Fruit fly (Drosophila melanogaster) whole organism, embryonic: ENCODE data around the gene Mettl5.
A peak's percentile ranks its signal among the peaks of the same experiment; 100 is the strongest.

Experiments used
- ATbp ChIP-seq: fragments of 200-800 bp; sonication (Bioruptor generic); optimal IDR thresholded peaks from 2 replicates; lab custom pipeline; 2017; ENCODE audit warnings: missing biosample characterization, mild to moderate bottlenecking, missing genetic modification characterization, missing genetic modification reagents
- Abd-B ChIP-seq: fragments of 200-800 bp; sonication (Bioruptor generic); optimal IDR thresholded peaks from 2 replicates; lab custom pipeline; 2018; ENCODE audit warnings: missing biosample characterization, mild to moderate bottlenecking, missing genetic modification characterization, moderate library complexity
- Ada2b ChIP-seq: fragments of 200-800 bp; sonication (Bioruptor generic); IDR thresholded peaks from 2 replicates; pipeline ENCODE4 v1.3.6; 2022; ENCODE audit warnings: missing biosample characterization, missing genetic modification characterization
- CG10366 ChIP-seq: fragments of 200-800 bp; sonication (Bioruptor generic); IDR thresholded peaks from 2 replicates; pipeline ENCODE4 v1.3.6; 2022; ENCODE audit warnings: missing biosample characterization, missing genetic modification characterization
- CG11695 ChIP-seq: fragments of 200-800 bp; sonication (Bioruptor generic); IDR thresholded peaks from 3 replicates; pipeline ENCODE4 v1.3.6; 2022; ENCODE audit warnings: missing biosample characterization, missing genetic modification characterization
- CG12391 ChIP-seq: fragments of 200-800 bp; sonication (Bioruptor generic); optimal IDR thresholded peaks from 3 replicates; lab custom pipeline; 2018; ENCODE audit warnings: missing biosample characterization, mild to moderate bottlenecking, missing genetic modification characterization, moderate library complexity
- CG12659 ChIP-seq: fragments of 200-800 bp; sonication (Bioruptor generic); optimal IDR thresholded peaks from 3 replicates; lab custom pipeline; 2017; ENCODE audit warnings: mild to moderate bottlenecking, missing biosample characterization, missing genetic modification reagents, missing genetic modification characterization
- CG15601 ChIP-seq: fragments of 200-800 bp; sonication (Bioruptor generic); optimal IDR thresholded peaks from 3 replicates; lab custom pipeline; 2019; ENCODE audit warnings: missing biosample characterization, mild to moderate bottlenecking, missing genetic modification characterization, moderate library complexity
- CG17328 ChIP-seq: fragments of 200-800 bp; sonication (Bioruptor generic); IDR thresholded peaks from 2 replicates; pipeline ENCODE4 v1.3.6; 2022; ENCODE audit warnings: missing biosample characterization, missing genetic modification characterization
- CG17359 ChIP-seq: fragments of 200-800 bp; sonication (Bioruptor generic); optimal IDR thresholded peaks from 3 replicates; lab custom pipeline; 2018; ENCODE audit warnings: missing biosample characterization, mild to moderate bottlenecking, missing genetic modification characterization, moderate library complexity
- CG18011 ChIP-seq: fragments of 200-800 bp; sonication (Bioruptor generic); optimal IDR thresholded peaks from 2 replicates; lab custom pipeline; 2017; ENCODE audit warnings: missing biosample characterization, missing genetic modification characterization, mild to moderate bottlenecking, moderate library complexity, missing genotype
- CG18764 ChIP-seq: fragments of 200-800 bp; sonication (Bioruptor generic); optimal IDR thresholded peaks from 3 replicates; lab custom pipeline; 2016; ENCODE audit warnings: missing biosample characterization, missing genetic modification characterization
- CG2199 ChIP-seq: fragments of 200-800 bp; sonication (Bioruptor generic); IDR thresholded peaks from 3 replicates; pipeline ENCODE4 v1.3.6; 2022; ENCODE audit warnings: missing biosample characterization, missing genetic modification characterization
- CG2712 ChIP-seq: fragments of 200-800 bp; optimal IDR thresholded peaks from 3 replicates; lab custom pipeline; 2019; ENCODE audit warnings: missing biosample characterization, mild to moderate bottlenecking, missing genetic modification characterization, moderate library complexity
- CG31365 ChIP-seq: fragments of 200-800 bp; sonication (Bioruptor generic); optimal IDR thresholded peaks from 2 replicates; lab custom pipeline; 2018; ENCODE audit warnings: missing biosample characterization, mild to moderate bottlenecking, missing genetic modification characterization
- CG31441 ChIP-seq: fragments of 200-800 bp; sonication (Bioruptor generic); IDR thresholded peaks from 2 replicates; pipeline ENCODE4 v1.3.6; 2022; ENCODE audit warnings: missing biosample characterization, missing genetic modification characterization
- CG4854 ChIP-seq: fragments of 200-800 bp; sonication (Bioruptor generic); optimal IDR thresholded peaks from 2 replicates; lab custom pipeline; 2016; ENCODE audit warnings: missing biosample characterization, missing genetic modification characterization, inconsistent platforms
- CG8089 ChIP-seq: fragments of 200-800 bp; sonication (Bioruptor generic); optimal IDR thresholded peaks from 3 replicates; lab custom pipeline; 2016; ENCODE audit warnings: missing biosample characterization, missing genetic modification characterization
- CrebB ChIP-seq: fragments of 200-800 bp; sonication (Bioruptor generic); optimal IDR thresholded peaks from 3 replicates; lab custom pipeline; 2018; ENCODE audit warnings: missing biosample characterization, mild to moderate bottlenecking, missing genetic modification characterization
- Dad ChIP-seq: fragments of 200-800 bp; sonication (Bioruptor generic); optimal IDR thresholded peaks from 3 replicates; lab custom pipeline; 2016; ENCODE audit warnings: missing biosample characterization, missing genetic modification characterization
- Dfd ChIP-seq, 2 experiments: fragments of >200 bp; optimal IDR thresholded peaks; 2 replicates each; lab custom pipeline; 2017; ENCODE audit warnings: missing biosample characterization in 2 of 2, missing genetic modification characterization in 2 of 2
- Dll ChIP-seq: fragments of 200-800 bp; sonication (Bioruptor generic); IDR thresholded peaks from 4 replicates; pipeline ENCODE4 v1.3.6; 2022; ENCODE audit warnings: missing biosample characterization, missing genetic modification characterization; ENCODE audit not compliant: partially characterized antibody
- Fer1 ChIP-seq: fragments of 200-800 bp; sonication (Bioruptor generic); optimal IDR thresholded peaks from 2 replicates; lab custom pipeline; 2017; ENCODE audit warnings: missing biosample characterization, mild to moderate bottlenecking, missing genetic modification characterization
- GATAe ChIP-seq: fragments of 200-800 bp; sonication (Bioruptor generic); conservative IDR thresholded peaks from 2 replicates; pipeline ENCODE4 v1.3.6; 2022; ENCODE audit warnings: missing biosample characterization, missing genetic modification characterization
- HLH3B ChIP-seq: fragments of 200-800 bp; sonication (Bioruptor generic); IDR thresholded peaks from 2 replicates; pipeline ENCODE4 v1.3.6; 2022; ENCODE audit warnings: missing biosample characterization, missing genetic modification characterization
- HLH54F ChIP-seq: fragments of 200-800 bp; sonication (Bioruptor generic); optimal IDR thresholded peaks from 3 replicates; lab custom pipeline; 2016; ENCODE audit warnings: missing biosample characterization, missing genetic modification characterization
- Lpt ChIP-seq: fragments of >200 bp; optimal IDR thresholded peaks from 2 replicates; lab custom pipeline; 2018; ENCODE audit warnings: missing biosample characterization, missing genetic modification characterization
- NK7.1 ChIP-seq: fragments of 200-800 bp; sonication (Bioruptor generic); optimal IDR thresholded peaks from 3 replicates; lab custom pipeline; 2016; ENCODE audit warnings: missing biosample characterization, missing genetic modification characterization
- Neu2 ChIP-seq: fragments of 200-800 bp; sonication (Bioruptor generic); optimal IDR thresholded peaks from 3 replicates; lab custom pipeline; 2016; ENCODE audit warnings: missing biosample characterization, missing genetic modification characterization, borderline replicate concordance
- Ptx1 ChIP-seq: fragments of 200-800 bp; sonication (Bioruptor generic); IDR thresholded peaks from 2 replicates; pipeline ENCODE4 v1.3.6; 2022; ENCODE audit warnings: missing biosample characterization, missing genetic modification characterization
- Scr ChIP-seq: fragments of 200-800 bp; sonication (Bioruptor generic); IDR thresholded peaks from 2 replicates; pipeline ENCODE4 v1.3.6; 2022; ENCODE audit warnings: missing biosample characterization, missing genetic modification characterization; ENCODE audit not compliant: partially characterized antibody
- ap ChIP-seq: fragments of 200-800 bp; sonication (Bioruptor generic); IDR thresholded peaks from 2 replicates; pipeline ENCODE4 v1.3.6; 2022; ENCODE audit warnings: missing biosample characterization, missing genetic modification characterization
- cad ChIP-seq: fragments of >200 bp; optimal IDR thresholded peaks from 2 replicates; lab custom pipeline; 2017; ENCODE audit warnings: missing biosample characterization, missing genetic modification characterization
- chif ChIP-seq, 2 experiments: fragments of 200-800 bp; sonication (Bioruptor generic); optimal IDR thresholded peaks; 3 replicates each; lab custom pipeline; 2016; ENCODE audit warnings: missing biosample characterization in 2 of 2, missing genetic modification characterization in 2 of 2
- cwo ChIP-seq: fragments of 200-800 bp; sonication (Bioruptor generic); optimal IDR thresholded peaks from 3 replicates; lab custom pipeline; 2017; ENCODE audit warnings: missing biosample characterization, missing genetic modification characterization, mild to moderate bottlenecking, moderate library complexity, missing genetic modification reagents
- eve ChIP-seq, 2 experiments: fragments of >200 bp; optimal IDR thresholded peaks; 2 replicates each; lab custom pipeline; 2017; ENCODE audit warnings: missing biosample characterization in 2 of 2, missing genetic modification characterization in 2 of 2
- fru ChIP-seq: fragments of >200 bp; optimal IDR thresholded peaks from 2 replicates; lab custom pipeline; 2017
- gsb-n ChIP-seq: fragments of 200-800 bp; sonication (Bioruptor generic); optimal IDR thresholded peaks from 3 replicates; lab custom pipeline; 2018; ENCODE audit warnings: missing biosample characterization, mild to moderate bottlenecking, missing genetic modification characterization
- hth ChIP-seq: fragments of >200 bp; optimal IDR thresholded peaks from 2 replicates; lab custom pipeline; 2017; ENCODE audit warnings: inconsistent platforms
- lbe ChIP-seq: fragments of 200-800 bp; sonication (Bioruptor generic); optimal IDR thresholded peaks from 2 replicates; lab custom pipeline; 2016; ENCODE audit warnings: missing biosample characterization, mild to moderate bottlenecking, missing genetic modification characterization
- lmd ChIP-seq: fragments of 200-800 bp; sonication (Bioruptor generic); IDR thresholded peaks from 2 replicates; pipeline ENCODE4 v1.3.6; 2022; ENCODE audit warnings: missing biosample characterization, missing genetic modification characterization
- luna ChIP-seq: fragments of 200-800 bp; sonication (Bioruptor generic); optimal IDR thresholded peaks from 2 replicates; lab custom pipeline; 2016; ENCODE audit warnings: missing biosample characterization, missing genetic modification characterization
- mam ChIP-seq: fragments of 200-800 bp; sonication (Bioruptor generic); optimal IDR thresholded peaks from 3 replicates; lab custom pipeline; 2016; ENCODE audit warnings: missing biosample characterization, missing genetic modification characterization
- phol ChIP-seq: fragments of 200-800 bp; sonication (Bioruptor generic); optimal IDR thresholded peaks from 3 replicates; lab custom pipeline; 2018; ENCODE audit warnings: missing biosample characterization, mild to moderate bottlenecking, missing genetic modification characterization, moderate library complexity
- psq ChIP-seq: fragments of 200-800 bp; sonication (Bioruptor generic); optimal IDR thresholded peaks from 2 replicates; lab custom pipeline; 2017; ENCODE audit warnings: missing biosample characterization, missing genetic modification characterization
- pum ChIP-seq: fragments of 200-800 bp; sonication (Bioruptor generic); optimal IDR thresholded peaks from 2 replicates; lab custom pipeline; 2016; ENCODE audit warnings: missing biosample characterization, missing genetic modification characterization
- run ChIP-seq: fragments of 200-800 bp; sonication (Bioruptor generic); optimal IDR thresholded peaks from 3 replicates; lab custom pipeline; 2018; ENCODE audit warnings: missing biosample characterization, mild to moderate bottlenecking, missing genetic modification characterization
- sens ChIP-seq: fragments of 200-800 bp; sonication (Bioruptor generic); peaks from one replicate; lab custom pipeline; 2016; ENCODE audit warnings: missing biosample characterization, missing genetic modification characterization
- stwl ChIP-seq: fragments of 200-800 bp; sonication (Bioruptor generic); optimal IDR thresholded peaks from 3 replicates; lab custom pipeline; 2018; ENCODE audit warnings: missing biosample characterization, mild to moderate bottlenecking, missing genetic modification characterization, moderate library complexity
- tna ChIP-seq: fragments of 200-800 bp; sonication (Bioruptor generic); IDR thresholded peaks from 2 replicates; pipeline ENCODE4 v1.3.6; 2022; ENCODE audit warnings: missing biosample characterization, missing genetic modification characterization; ENCODE audit not compliant: partially characterized antibody
- trem ChIP-seq: fragments of 200-800 bp; optimal IDR thresholded peaks from 3 replicates; lab custom pipeline; 2019; ENCODE audit warnings: missing biosample characterization, mild to moderate bottlenecking, missing genetic modification characterization, moderate library complexity
- tx ChIP-seq: fragments of 200-800 bp; sonication (Bioruptor generic); optimal IDR thresholded peaks from 2 replicates; lab custom pipeline; 2016; ENCODE audit warnings: missing biosample characterization, missing genetic modification characterization
- yki ChIP-seq: fragments of >200 bp; optimal IDR thresholded peaks from 3 replicates; lab custom pipeline; 2018

Mettl5 gene

DNA sequence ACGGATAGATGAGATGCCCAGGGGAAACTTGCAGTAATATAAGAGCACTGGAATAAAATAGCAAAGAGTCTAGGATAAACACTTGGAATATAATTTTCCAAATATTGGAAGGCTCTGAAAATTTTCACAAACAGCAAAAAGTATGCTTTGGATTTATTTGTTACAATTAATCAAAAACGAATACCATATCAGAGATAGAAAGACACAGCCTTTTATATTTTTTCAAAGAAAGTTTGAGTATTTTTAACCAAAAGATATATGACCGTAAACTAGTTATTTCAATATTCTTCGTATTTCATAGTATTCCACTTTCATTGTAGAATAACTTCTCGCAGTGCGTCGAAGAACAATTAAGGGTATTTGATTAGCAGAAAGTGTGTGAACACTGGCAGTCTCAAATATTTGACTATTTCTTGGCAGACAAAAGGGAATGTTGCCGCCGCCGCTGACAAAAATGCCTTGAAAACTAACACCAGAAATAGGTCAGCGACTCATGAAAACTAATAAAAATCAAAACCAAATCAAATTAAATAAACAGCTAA is 34.6 kb upstream of the Mettl5 start (continued):
- no peak for TF ChIP-seq sens (GFP tag; lab: Kevin White, UChicago)
- TF ChIP-seq hth (lab: Kevin White, UChicago): no peak
- TF ChIP-seq CG12391 (tag; lab: Kevin White, UChicago): no peak
- 0 out of 2 replicates have a peak, but pooled peaks have one; percentile 31 for TF ChIP-seq CG31441 (GFP tag; lab: Robert Waterston, UW)
- no peak for TF ChIP-seq lmd (GFP tag; lab: Robert Waterston, UW)
- no peak for TF ChIP-seq GATAe (GFP tag; lab: Robert Waterston, UW)
- peak; percentile 15 for TF ChIP-seq CG17359
- TF ChIP-seq ATbp (GFP tag; lab: Kevin White, UChicago): no peak
- TF ChIP-seq Lpt (GFP tag; lab: Kevin White, UChicago): no peak
- no peak for TF ChIP-seq chif (GFP tag; optimal IDR thresholded peaks at IDR 0.05; lab: Kevin White, UChicago)
- no peak for TF ChIP-seq stwl (tag; lab: Kevin White, UChicago)
- no peak for TF ChIP-seq cwo (GFP tag; lab: Kevin White, UChicago)
- TF ChIP-seq run (tag; lab: Kevin White, UChicago): no peak
- no peak for TF ChIP-seq CG8089 (GFP tag; lab: Kevin White, UChicago)
- no peak for TF ChIP-seq CG18011 (GFP tag; lab: Kevin White, UChicago)
- no peak for TF ChIP-seq pum (GFP tag; lab: Kevin White, UChicago)
- no peak for TF ChIP-seq mam (GFP tag; lab: Kevin White, UChicago)
- no peak for TF ChIP-seq CG10366 (GFP tag; lab: Robert Waterston, UW)
- no peak for TF ChIP-seq CG31365 (tag; lab: Kevin White, UChicago)
- no peak for TF ChIP-seq lbe
- TF ChIP-seq cad (GFP tag; lab: Kevin White, UChicago): no peak
- no peak for TF ChIP-seq Abd-B (GFP tag; lab: Kevin White, UChicago)
- no peak for TF ChIP-seq Scr (GFP tag; lab: Robert Waterston, UW)
- no peak for TF ChIP-seq Neu2
- no peak for TF ChIP-seq NK7.1 (GFP tag; lab: Kevin White, UChicago)
- TF ChIP-seq luna: no peak
- TF ChIP-seq phol (tag; lab: Kevin White, UChicago): peak; percentile 5
- no peak for TF ChIP-seq CG12659 (GFP tag; lab: Kevin White, UChicago)
- TF ChIP-seq CG15601 (tag; lab: Kevin White, UChicago): peak; percentile 9
- no peak for TF ChIP-seq Dfd (GFP tag; optimal IDR thresholded peaks at IDR 0.05; lab: Kevin White, UChicago)
- TF ChIP-seq tna (GFP tag; lab: Robert Waterston, UW): no peak
- TF ChIP-seq CG2199: no peak
- no peak for TF ChIP-seq HLH3B (GFP tag; lab: Robert Waterston, UW)
- 0 out of 2 replicates have a peak, but pooled peaks have one; percentile 6 for TF ChIP-seq Ptx1 (GFP tag; lab: Robert Waterston, UW)
- no peak for TF ChIP-seq Ada2b (GFP tag; lab: Robert Waterston, UW)
- no peak for TF ChIP-seq ap (GFP tag; lab: Robert Waterston, UW)
- no peak for TF ChIP-seq CG11695 (GFP tag; lab: Robert Waterston, UW)
- TF ChIP-seq Fer1 (GFP tag; lab: Kevin White, UChicago): no peak
- TF ChIP-seq HLH54F (GFP tag; lab: Kevin White, UChicago): no peak
- no peak for TF ChIP-seq tx (GFP tag; lab: Kevin White, UChicago)
- TF ChIP-seq eve (GFP tag; optimal IDR thresholded peaks at IDR 0.05; lab: Kevin White, UChicago): peak in 1 of 2 experiments; percentile 14
- TF ChIP-seq psq (GFP tag; lab: Kevin White, UChicago): no peak
- TF ChIP-seq CrebB (tag; lab: Kevin White, UChicago): no peak
- TF ChIP-seq trem: peak; percentile 5
- no peak for TF ChIP-seq CG18764 (GFP tag; lab: Kevin White, UChicago)
- peak; percentile 40 for TF ChIP-seq CG2712 (tag; lab: Kevin White, UChicago)
- TF ChIP-seq yki (lab: Kevin White, UChicago): no peak
- no peak for TF ChIP-seq CG4854 (GFP tag; lab: Kevin White, UChicago)
- no peak for TF ChIP-seq Dll (GFP tag; lab: Robert Waterston, UW)
- no peak for TF ChIP-seq Dad (GFP tag; lab: Kevin White, UChicago)
- no peak for TF ChIP-seq CG17328 (GFP tag; lab: Robert Waterston, UW)
- no peak for TF ChIP-seq fru
- TF ChIP-seq gsb-n (tag; lab: Kevin White, UChicago): no peak
